Worm (Caenorhabditis elegans): ENCODE data around the gene cfim-2.

DNA sequence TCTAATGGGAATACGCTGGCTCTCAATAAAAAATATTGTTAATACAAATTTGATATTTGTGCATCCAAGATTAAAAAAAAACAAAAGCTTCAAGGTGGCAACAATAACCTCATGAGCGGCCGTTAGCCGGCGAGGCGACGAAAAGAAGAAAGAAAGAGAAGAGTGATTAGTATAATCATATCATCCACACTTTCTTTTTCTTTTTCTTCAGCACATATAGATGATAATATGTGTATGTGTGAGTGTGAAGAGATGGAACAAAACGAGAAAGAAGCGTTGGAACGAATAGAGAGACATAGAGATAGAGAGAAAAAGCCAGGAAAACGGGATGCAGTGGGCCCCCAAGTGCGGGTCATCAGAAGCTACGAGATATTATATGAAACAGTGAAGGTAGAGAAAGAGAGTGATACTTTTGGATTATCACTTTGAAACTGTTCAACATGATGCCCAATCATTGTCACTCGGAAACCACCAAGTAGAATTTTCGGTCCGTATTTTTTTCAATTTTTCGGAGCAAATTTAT is 5.8 kb upstream of the cfim-2 start:
- TF ChIP-seq ZK546.5 (tag; optimal IDR thresholded peaks at IDR 0.05) (no peak), lin-39 (tag; optimal IDR thresholded peaks at IDR 0.05) (no peak), nhr-11 (tag; optimal IDR thresholded peaks at IDR 0.05) (no peak), nhr-77 (tag; optimal IDR thresholded peaks at IDR 0.05) (no peak)

All from whole organism, L2 larva.